Fruit fly (Drosophila melanogaster): ENCODE results near the gene Sfp96F.

Sfp96F gene

DNA sequence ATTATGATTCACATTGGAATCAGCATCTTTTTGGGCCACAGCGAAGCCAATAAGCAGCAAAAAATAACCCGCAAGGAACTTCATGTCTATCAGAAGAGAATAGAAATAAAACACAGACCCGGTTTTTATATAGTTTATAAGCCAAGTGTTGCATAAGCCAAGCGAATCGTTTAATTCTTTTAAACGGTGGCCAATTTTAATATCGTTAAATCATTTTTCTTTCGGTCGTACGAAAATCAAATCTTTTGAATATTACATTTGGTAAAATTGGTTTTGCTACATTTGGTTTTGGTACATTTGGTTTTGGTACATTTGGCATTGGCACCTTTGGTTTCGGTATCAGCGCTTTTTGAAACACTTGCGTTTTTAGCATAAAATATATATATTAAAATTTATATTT is at the start of gene Sfp96F:
TSS of gene Sfp96F (minus strand) at position 101 of the 400 bp plus-strand sequence.
- no peak for TF ChIP-seq CG34367 (tag; optimal IDR thresholded peaks at IDR 0.05)

DNA sequence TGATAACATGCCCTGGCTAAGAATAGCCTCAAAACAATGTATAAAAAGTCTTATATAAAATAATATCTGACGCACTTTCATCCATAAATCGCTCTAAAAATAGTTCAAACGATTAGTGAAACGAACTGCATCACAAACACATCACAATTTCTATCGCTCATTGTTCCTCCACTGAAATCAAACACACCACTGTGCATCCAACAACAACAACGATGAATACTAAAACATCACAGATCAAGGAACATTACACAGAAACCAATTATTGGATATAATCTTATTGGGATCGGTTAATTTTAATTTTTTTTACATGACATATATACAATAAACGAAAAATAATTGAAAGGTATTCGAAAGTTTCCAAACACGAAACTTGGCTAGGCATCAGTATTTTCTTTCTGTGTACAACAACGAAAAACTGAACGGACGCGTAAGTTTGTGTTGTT is 49.3 kb upstream of the Sfp96F start:
- TF ChIP-seq CG34367 (tag; optimal IDR thresholded peaks at IDR 0.05), result no peak
- TF ChIP-seq Pif1B (GFP tag; optimal IDR thresholded peaks at IDR 0.05), result no peak
- peak; percentile 68 for TF ChIP-seq CG14655 (GFP tag; optimal IDR thresholded peaks at IDR 0.05)
- TF ChIP-seq CG4496 (GFP tag; IDR thresholded peaks at IDR 0.05), result no peak; the same call in 1 of the 3 replicates
- TF ChIP-seq CG32121 (GFP tag; IDR thresholded peaks at IDR 0.05), result peak; percentile 70
- TF ChIP-seq D1 (tag; optimal IDR thresholded peaks at IDR 0.05), result no peak
- peak; percentile 82 for TF ChIP-seq Ets98B (GFP tag; IDR thresholded peaks at IDR 0.05)
- TF ChIP-seq Pif1A (GFP tag; optimal IDR thresholded peaks at IDR 0.05), result peak; percentile 38
- TF ChIP-seq rn (GFP tag; IDR thresholded peaks at IDR 0.05), result peak; percentile 13; the same call in 1 of the 2 replicates
- TF ChIP-seq Snoo (tag; optimal IDR thresholded peaks at IDR 0.05), result no peak
- no peak for TF ChIP-seq EcR (GFP tag; optimal IDR thresholded peaks at IDR 0.05)
- TF ChIP-seq CG8159 (tag; optimal IDR thresholded peaks at IDR 0.05), result peak; percentile 19
- no peak for TF ChIP-seq fd96Ca (GFP tag; IDR thresholded peaks at IDR 0.05)
- TF ChIP-seq CG9948 (tag; optimal IDR thresholded peaks at IDR 0.05), result no peak
- peak; percentile 49; the same call in 1 of the 2 replicates for TF ChIP-seq CG12605 (GFP tag; IDR thresholded peaks at IDR 0.05)
- TF ChIP-seq CG13204 (GFP tag; optimal IDR thresholded peaks at IDR 0.05), result no peak
- peak; percentile 1 for TF ChIP-seq CG17806 (tag; optimal IDR thresholded peaks at IDR 0.05)
- no peak for TF ChIP-seq CG10348 (GFP tag; IDR thresholded peaks at IDR 0.05)
- no peak for TF ChIP-seq CG15710 (tag; optimal IDR thresholded peaks at IDR 0.05)
- TF ChIP-seq gl (tag; optimal IDR thresholded peaks at IDR 0.05), result no peak
- TF ChIP-seq CG8301 (tag; optimal IDR thresholded peaks at IDR 0.05), result peak; percentile 73

DNA sequence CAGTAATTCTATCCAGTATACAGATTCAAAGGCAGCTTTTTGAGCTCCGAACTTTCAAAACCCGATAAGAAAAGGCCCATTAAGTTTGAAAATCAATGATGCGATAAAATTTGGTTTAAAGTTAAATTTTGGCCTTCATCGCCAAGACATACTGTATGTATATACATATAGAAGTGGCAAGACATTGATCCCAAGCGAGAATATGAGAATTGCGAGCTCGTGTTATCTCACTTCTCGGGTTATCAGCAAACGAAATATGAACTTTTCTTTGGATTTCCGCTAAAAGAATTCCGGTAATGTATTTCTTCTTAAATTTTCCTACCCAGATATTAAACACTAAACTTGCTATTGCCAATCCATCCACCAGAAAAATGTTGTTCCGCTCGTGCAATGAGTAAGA is 47.0 kb upstream of the Sfp96F start:
- peak; percentile 78 for TF ChIP-seq EcR (GFP tag; optimal IDR thresholded peaks at IDR 0.05)
- no peak for TF ChIP-seq fd96Ca (GFP tag; IDR thresholded peaks at IDR 0.05)

DNA sequence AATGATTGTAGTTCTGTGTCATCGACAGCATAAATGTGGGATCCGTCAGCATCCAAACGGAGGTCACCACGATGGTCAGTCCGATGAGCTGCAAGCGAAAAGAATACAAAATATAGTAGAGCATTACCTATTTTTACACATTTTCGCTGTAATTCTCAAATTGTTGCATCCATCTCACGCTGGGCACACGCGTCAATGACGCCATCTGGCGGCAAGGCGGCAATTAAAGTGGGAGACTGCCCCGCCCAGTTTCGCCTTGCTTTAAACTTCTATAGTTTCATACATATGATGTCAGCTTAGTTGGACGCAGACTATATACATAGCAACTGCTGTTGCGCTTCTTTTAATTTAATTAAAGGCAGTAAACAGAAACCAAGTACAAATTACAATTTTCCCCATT is 46.6 kb upstream of the Sfp96F start:
- TF ChIP-seq CG15710 (tag; optimal IDR thresholded peaks at IDR 0.05) (no peak), rn (GFP tag; IDR thresholded peaks at IDR 0.05) (no peak), Pif1A (GFP tag; optimal IDR thresholded peaks at IDR 0.05) (no peak), CG8159 (tag; optimal IDR thresholded peaks at IDR 0.05) (no peak), Ets98B (GFP tag; IDR thresholded peaks at IDR 0.05) (no peak), CG32121 (GFP tag; IDR thresholded peaks at IDR 0.05) (no peak), D1 (tag; optimal IDR thresholded peaks at IDR 0.05) (no peak), CG9948 (tag; optimal IDR thresholded peaks at IDR 0.05) (no peak), fd96Ca (GFP tag; IDR thresholded peaks at IDR 0.05) (no peak), Pif1B (GFP tag; optimal IDR thresholded peaks at IDR 0.05) (no peak), gl (tag; optimal IDR thresholded peaks at IDR 0.05) (no peak), CG10348 (GFP tag; IDR thresholded peaks at IDR 0.05) (no peak)

DNA sequence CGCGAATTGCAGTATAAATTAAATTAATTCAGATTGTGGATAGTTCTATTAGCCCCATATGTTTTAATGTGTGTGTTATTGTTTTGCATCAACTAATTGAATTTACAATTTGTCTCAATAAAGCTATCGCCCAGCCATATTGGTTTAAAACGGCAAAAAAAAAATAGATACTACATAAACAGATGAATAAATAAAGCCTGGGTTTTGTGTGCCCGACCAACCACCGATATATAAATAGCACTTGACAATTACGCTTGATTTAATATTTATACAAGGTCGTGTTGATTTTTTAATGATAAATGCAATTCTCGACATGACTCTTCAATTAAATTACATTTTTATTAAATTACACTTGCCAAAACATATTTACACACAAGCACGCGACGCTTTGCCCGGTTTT is 40.4 kb upstream of the Sfp96F start:
- TF ChIP-seq CG13204 (GFP tag; optimal IDR thresholded peaks at IDR 0.05), result no peak
- no peak for TF ChIP-seq Pif1B (GFP tag; optimal IDR thresholded peaks at IDR 0.05)
- TF ChIP-seq CG4496 (GFP tag; IDR thresholded peaks at IDR 0.05), result no peak
- TF ChIP-seq Ets98B (GFP tag; IDR thresholded peaks at IDR 0.05), result no peak

DNA sequence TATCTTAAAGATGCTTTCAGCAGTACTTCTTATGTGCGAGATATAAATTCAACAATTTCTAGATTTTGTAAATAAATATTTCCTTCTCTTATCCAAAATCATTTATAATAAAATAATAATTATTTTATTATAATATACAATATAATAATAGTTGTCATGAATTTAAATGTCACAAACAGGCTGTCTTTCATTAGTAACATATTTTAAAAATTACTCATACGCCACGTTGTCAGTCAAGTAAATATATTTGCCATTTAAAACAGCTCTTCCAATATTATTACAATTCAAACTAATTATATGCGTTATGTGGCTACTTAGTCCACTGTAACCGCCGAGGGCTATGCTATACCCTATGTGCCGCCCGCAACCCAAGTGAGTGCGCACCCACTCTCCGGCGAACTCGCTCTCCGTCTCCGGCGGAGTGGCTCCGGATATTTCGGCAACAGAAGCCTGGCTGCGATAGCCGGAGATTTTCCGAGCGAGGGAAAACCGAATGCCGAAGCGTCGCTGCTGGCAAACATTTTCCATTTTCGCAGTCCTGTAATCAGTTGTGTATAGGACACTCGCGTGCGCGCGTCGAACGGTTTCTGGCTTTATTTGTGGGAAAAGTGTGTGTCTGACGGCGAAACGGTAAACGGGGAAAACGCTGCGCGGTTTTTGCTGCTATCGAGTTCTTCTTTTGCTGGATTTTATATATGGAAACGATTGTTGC is 25.7 kb upstream of the Sfp96F start, which contains the start of gene CG5890:
TSS of gene CG5890 (plus strand) at position 561 of the 712 bp plus-strand sequence.
- TF ChIP-seq CG17806 (tag; optimal IDR thresholded peaks at IDR 0.05) (no peak), CG8159 (tag; optimal IDR thresholded peaks at IDR 0.05) (peak; percentile 49), Pif1A (GFP tag; optimal IDR thresholded peaks at IDR 0.05) (no peak), Pif1B (GFP tag; optimal IDR thresholded peaks at IDR 0.05) (no peak), CG4496 (GFP tag; IDR thresholded peaks at IDR 0.05) (no peak), CG9948 (tag; optimal IDR thresholded peaks at IDR 0.05) (no peak), rn (GFP tag; IDR thresholded peaks at IDR 0.05) (no peak), CG14655 (GFP tag; optimal IDR thresholded peaks at IDR 0.05) (peak; percentile 39), CG12605 (GFP tag; IDR thresholded peaks at IDR 0.05) (no peak), CG8301 (tag; optimal IDR thresholded peaks at IDR 0.05) (peak; percentile 9), CG34367 (tag; optimal IDR thresholded peaks at IDR 0.05) (no peak), Snoo (tag; optimal IDR thresholded peaks at IDR 0.05) (no peak)

DNA sequence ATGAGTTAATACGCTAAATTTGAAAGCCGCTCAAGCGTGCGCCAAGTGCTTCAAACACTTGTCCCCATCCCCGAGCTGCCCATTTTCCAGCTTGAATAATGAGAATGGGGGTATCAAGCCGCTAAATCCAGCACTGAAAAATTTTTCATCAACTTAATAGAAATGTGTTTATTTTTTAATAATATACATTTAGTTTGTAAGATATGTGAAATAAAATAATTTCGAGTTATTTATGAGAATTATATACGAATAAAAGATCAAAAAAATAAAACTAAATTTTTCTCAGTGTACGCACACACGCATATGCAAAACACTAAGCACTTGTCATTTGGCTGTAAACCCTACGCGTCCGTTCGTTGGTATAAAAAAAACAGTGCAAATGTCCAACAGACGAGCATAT is 24.8 kb upstream of the Sfp96F start:
- TF ChIP-seq CG32121 (GFP tag; IDR thresholded peaks at IDR 0.05) (0 out of 2 replicates have a peak, but pooled peaks have one; percentile 26), gl (tag; optimal IDR thresholded peaks at IDR 0.05) (no peak), rn (GFP tag; IDR thresholded peaks at IDR 0.05) (no peak), EcR (GFP tag; optimal IDR thresholded peaks at IDR 0.05) (no peak), CG15710 (tag; optimal IDR thresholded peaks at IDR 0.05) (peak; percentile 0), Ets98B (GFP tag; IDR thresholded peaks at IDR 0.05) (0 out of 2 replicates have a peak, but pooled peaks have one; percentile 14), CG17806 (tag; optimal IDR thresholded peaks at IDR 0.05) (peak; percentile 38), CG8159 (tag; optimal IDR thresholded peaks at IDR 0.05) (peak; percentile 31)

Data from whole organism, pupa.